Worm (Caenorhabditis elegans) whole organism, L3 larva: ENCODE results near the gene paml-1.

Source experiments
- R02D3.7 ChIP-seq: fragments of 150-350 bp; optimal IDR thresholded peaks from 2 replicates; lab custom pipeline; 2014; ENCODE audit warnings: missing biosample characterization, missing genetic modification characterization
- ZK546.5 ChIP-seq: sonication (generic microtip); optimal IDR thresholded peaks from 2 replicates; lab custom pipeline; 2017; ENCODE audit warnings: missing biosample characterization, missing genetic modification characterization
- aly-2 ChIP-seq: fragments of 150-350 bp; optimal IDR thresholded peaks from 2 replicates; lab custom pipeline; 2014; ENCODE audit warnings: missing biosample characterization, missing genetic modification characterization
- ama-1 ChIP-seq: fragments of 150-350 bp; optimal IDR thresholded peaks from 2 replicates; lab custom pipeline; 2018
- ceh-16 ChIP-seq: sonication (generic microtip); optimal IDR thresholded peaks from 2 replicates; lab custom pipeline; 2017; ENCODE audit warnings: missing biosample characterization, missing genetic modification characterization
- ceh-82 ChIP-seq: fragments of 150-350 bp; optimal IDR thresholded peaks from 2 replicates; lab custom pipeline; 2014; ENCODE audit warnings: missing biosample characterization, missing genetic modification characterization
- ceh-9 ChIP-seq: sonication (generic microtip); optimal IDR thresholded peaks from 2 replicates; lab custom pipeline; 2018; ENCODE audit warnings: missing biosample characterization, missing genetic modification characterization
- daf-12 ChIP-seq: fragments of 150-350 bp; optimal IDR thresholded peaks from 2 replicates; lab custom pipeline; 2014; ENCODE audit warnings: missing biosample characterization, missing genetic modification reagents, missing genetic modification characterization
- egl-27 ChIP-seq: sonication (generic microtip); optimal IDR thresholded peaks from 4 replicates; lab custom pipeline; 2017; ENCODE audit warnings: missing biosample characterization, missing genetic modification reagents, missing genetic modification characterization
- egl-5 ChIP-seq: fragments of 150-350 bp; optimal IDR thresholded peaks from 2 replicates; lab custom pipeline; 2017; ENCODE audit warnings: missing biosample characterization, missing genetic modification reagents, missing genetic modification characterization, inconsistent platforms
- elt-1 ChIP-seq: fragments of 150-350 bp; optimal IDR thresholded peaks from 2 replicates; lab custom pipeline; 2014; ENCODE audit warnings: missing biosample characterization, missing genetic modification characterization
- elt-2 ChIP-seq: sonication (generic microtip); optimal IDR thresholded peaks from 2 replicates; lab custom pipeline; 2016; ENCODE audit warnings: missing genetic modification reagents, mild to moderate bottlenecking, missing genetic modification characterization, missing compliant biosample characterization
- elt-3 ChIP-seq, 3 experiments: fragments of 150-350 bp in 1 of 3; sonication (generic microtip) in 2 of 3; optimal IDR thresholded peaks; 2 replicates in 2 of 3; 4 replicates in 1 of 3; lab custom pipeline; 2014 to 2017; ENCODE audit warnings: missing biosample characterization in 3 of 3, missing genetic modification characterization in 3 of 3
- fkh-10 ChIP-seq: sonication (generic microtip); optimal IDR thresholded peaks from 2 replicates; lab custom pipeline; 2017; ENCODE audit warnings: missing biosample characterization, missing genetic modification reagents, missing genetic modification characterization
- fkh-2 ChIP-seq: fragments of 150-350 bp; optimal IDR thresholded peaks from 2 replicates; lab custom pipeline; 2014; ENCODE audit warnings: missing biosample characterization, missing genetic modification reagents, missing genetic modification characterization
- fos-1 ChIP-seq: fragments of 150-350 bp; optimal IDR thresholded peaks from 2 replicates; lab custom pipeline; 2014; ENCODE audit warnings: missing biosample characterization, missing genetic modification characterization
- hmg-11 ChIP-seq: sonication (generic microtip); optimal IDR thresholded peaks from 2 replicates; lab custom pipeline; 2016; ENCODE audit warnings: missing genetic modification characterization, missing compliant biosample characterization
- jun-1 ChIP-seq: fragments of 150-350 bp; optimal IDR thresholded peaks from 2 replicates; lab custom pipeline; 2014; ENCODE audit warnings: missing biosample characterization, missing genetic modification reagents, missing genetic modification characterization
- lin-15B ChIP-seq: fragments of 150-350 bp; optimal IDR thresholded peaks from 2 replicates; lab custom pipeline; 2014; ENCODE audit warnings: missing biosample characterization, missing genetic modification characterization
- lin-39 ChIP-seq: fragments of 150-350 bp; optimal IDR thresholded peaks from 2 replicates; lab custom pipeline; 2018; ENCODE audit warnings: missing biosample characterization, missing genetic modification reagents, missing genetic modification characterization
- lsy-12 ChIP-seq: sonication (generic microtip); optimal IDR thresholded peaks from 2 replicates; lab custom pipeline; 2016; ENCODE audit warnings: mild to moderate bottlenecking, missing genetic modification characterization, missing compliant biosample characterization
- mdl-1 ChIP-seq: fragments of 150-350 bp; optimal IDR thresholded peaks from 2 replicates; lab custom pipeline; 2014; ENCODE audit warnings: missing biosample characterization, missing genetic modification characterization
- mml-1 ChIP-seq: fragments of 150-350 bp; sonication (generic microtip); optimal IDR thresholded peaks from 3 replicates; lab custom pipeline; 2014; ENCODE audit warnings: missing biosample characterization, missing genetic modification characterization
- nhr-23 ChIP-seq: fragments of 150-350 bp; optimal IDR thresholded peaks from 2 replicates; lab custom pipeline; 2014; ENCODE audit warnings: missing biosample characterization, missing genetic modification reagents, missing genetic modification characterization
- nhr-25 ChIP-seq: sonication (generic microtip); optimal IDR thresholded peaks from 2 replicates; lab custom pipeline; 2017; ENCODE audit warnings: missing biosample characterization, missing genetic modification characterization
- nhr-43 ChIP-seq: sonication (generic microtip); optimal IDR thresholded peaks from 2 replicates; lab custom pipeline; 2016; ENCODE audit warnings: mild to moderate bottlenecking, missing genetic modification characterization, missing compliant biosample characterization; ENCODE audit not compliant: poor library complexity, severe bottlenecking
- nhr-67 ChIP-seq: fragments of 150-350 bp; optimal IDR thresholded peaks from 2 replicates; lab custom pipeline; 2014; ENCODE audit warnings: missing biosample characterization, missing genetic modification characterization
- nhr-76 ChIP-seq: fragments of 150-350 bp; sonication (generic microtip); optimal IDR thresholded peaks from 5 replicates; lab custom pipeline; 2014; ENCODE audit warnings: missing biosample characterization, missing genetic modification characterization
- pha-4 ChIP-seq: fragments of 150-350 bp; optimal IDR thresholded peaks from 2 replicates; lab custom pipeline; 2014; ENCODE audit warnings: missing biosample characterization, missing genetic modification reagents, missing genetic modification characterization
- pqm-1 ChIP-seq: fragments of 150-350 bp; optimal IDR thresholded peaks from 2 replicates; lab custom pipeline; 2017; ENCODE audit warnings: missing biosample characterization, missing genetic modification characterization, inconsistent platforms
- sea-2 ChIP-seq: fragments of 150-350 bp; sonication (generic microtip); optimal IDR thresholded peaks from 4 replicates; lab custom pipeline; 2014; ENCODE audit warnings: missing biosample characterization, missing genetic modification reagents, missing genetic modification characterization
- snpc-4 ChIP-seq: fragments of 150-350 bp; optimal IDR thresholded peaks from 2 replicates; lab custom pipeline; 2014; ENCODE audit warnings: missing biosample characterization, missing genetic modification characterization
- tbx-2 ChIP-seq: sonication (generic microtip); optimal IDR thresholded peaks from 2 replicates; lab custom pipeline; 2016; ENCODE audit warnings: mild to moderate bottlenecking, missing genetic modification characterization, missing compliant biosample characterization
- unc-39 ChIP-seq: sonication (generic microtip); optimal IDR thresholded peaks from 4 replicates; lab custom pipeline; 2017; ENCODE audit warnings: missing biosample characterization, missing genetic modification characterization
- unc-62 ChIP-seq: fragments of 150-350 bp; sonication (generic microtip); optimal IDR thresholded peaks from 4 replicates; lab custom pipeline; 2014; ENCODE audit warnings: missing biosample characterization, missing genetic modification reagents, missing genetic modification characterization
- zag-1 ChIP-seq: fragments of 150-350 bp; optimal IDR thresholded peaks from 2 replicates; lab custom pipeline; 2014; ENCODE audit warnings: missing biosample characterization, missing genetic modification characterization

The paml-1 gene

ce11 chrIII:10214540-10214979, 19.3 kb downstream of the paml-1 start:
- TF ChIP-seq pha-4 (peak; percentile 35), ZK546.5 (tag; lab: Kevin White, UChicago) (no peak), nhr-76 (tag; lab: Kevin White, UChicago) (no peak), aly-2 (tag; lab: Kevin White, UChicago) (peak; percentile 77), elt-2 (tag; lab: Kevin White, UChicago) (peak; percentile 74), jun-1 (tag; lab: Kevin White, UChicago) (peak; percentile 79), fos-1 (tag; lab: Kevin White, UChicago) (peak; percentile 38), zag-1 (tag; lab: Kevin White, UChicago) (no peak), ama-1 (lab: Kevin White, UChicago) (peak; percentile 97), nhr-43 (tag; lab: Kevin White, UChicago) (peak; percentile 75), nhr-23 (tag; lab: Kevin White, UChicago) (peak; percentile 15), fkh-2 (no peak), ceh-82 (peak; percentile 46), lsy-12 (tag; lab: Kevin White, UChicago) (peak; percentile 78), tbx-2 (tag; lab: Kevin White, UChicago) (peak; percentile 13)

- TF ChIP-seq elt-3 (tag; optimal IDR thresholded peaks at IDR 0.05; lab: Kevin White, UChicago) (no peak), nhr-67 (no peak), elt-2 (tag; lab: Kevin White, UChicago) (peak; percentile 13), pha-4 (peak; percentile 8)
These were observed 21.9 kb downstream of the paml-1 start, which contains the start of the genes blos-1 and best-18 for ce11 chrIII:10211889-10212494. blos-1 (minus strand) TSS chrIII:10211946. best-18 (plus strand) TSS chrIII:10212396.

- TF ChIP-seq elt-2 (tag; lab: Kevin White, UChicago) (no peak), ama-1 (lab: Kevin White, UChicago) (peak; percentile 33), zag-1 (tag; lab: Kevin White, UChicago) (no peak), sea-2 (GFP tag; lab: Kevin White, UChicago) (no peak), ceh-9 (tag; lab: Kevin White, UChicago) (no peak), hmg-11 (tag; lab: Kevin White, UChicago) (peak; percentile 8), fkh-10 (GFP tag; lab: Kevin White, UChicago) (no peak), lin-15B (tag; lab: Kevin White, UChicago) (no peak), fkh-2 (no peak), unc-39 (tag; lab: Kevin White, UChicago) (no peak), mml-1 (no peak), daf-12 (tag; lab: Kevin White, UChicago) (no peak), jun-1 (tag; lab: Kevin White, UChicago) (no peak), ceh-82 (no peak), aly-2 (tag; lab: Kevin White, UChicago) (peak; percentile 69)
These were observed 24.2 kb downstream of the paml-1 start, which contains the start of gene T20G5.9 for ce11 chrIII:10209703-10210102. T20G5.9 (plus strand) TSS chrIII:10209840.

ce11 chrIII:10206352-10206751, 27.5 kb downstream of the paml-1 start:
- TF ChIP-seq hmg-11 (tag; lab: Kevin White, UChicago) (no peak), sea-2 (GFP tag; lab: Kevin White, UChicago) (no peak), pqm-1 (tag; lab: Kevin White, UChicago) (no peak), elt-1 (tag; lab: Kevin White, UChicago) (no peak), lin-15B (tag; lab: Kevin White, UChicago) (no peak), fkh-2 (no peak), pha-4 (no peak), nhr-23 (tag; lab: Kevin White, UChicago) (no peak), lin-39 (no peak), ZK546.5 (tag; lab: Kevin White, UChicago) (no peak), egl-5 (tag; lab: Kevin White, UChicago) (no peak), aly-2 (tag; lab: Kevin White, UChicago) (no peak)

ce11 chrIII:10202894-10203871, 30.7 kb downstream of the paml-1 start, which contains the start of gene chc-1:
chc-1 (plus strand) TSS chrIII:10203821.
- TF ChIP-seq daf-12 (tag; lab: Kevin White, UChicago): no peak
- TF ChIP-seq ZK546.5 (tag; lab: Kevin White, UChicago): no peak
- TF ChIP-seq ama-1 (lab: Kevin White, UChicago): peak; percentile 23
- TF ChIP-seq mml-1: no peak
- no peak for TF ChIP-seq nhr-43 (tag; lab: Kevin White, UChicago)
- TF ChIP-seq unc-62 (GFP tag; lab: Kevin White, UChicago): no peak
- no peak for TF ChIP-seq elt-1 (tag; lab: Kevin White, UChicago)
- no peak for TF ChIP-seq hmg-11 (tag; lab: Kevin White, UChicago)
- TF ChIP-seq ceh-16: no peak
- TF ChIP-seq pqm-1 (tag; lab: Kevin White, UChicago): no peak
- TF ChIP-seq lin-39: peak; percentile 31
- TF ChIP-seq snpc-4 (tag; lab: Kevin White, UChicago): no peak
- TF ChIP-seq ceh-9 (tag; lab: Kevin White, UChicago): no peak
- TF ChIP-seq elt-2 (tag; lab: Kevin White, UChicago): peak; percentile 44
- TF ChIP-seq fos-1 (tag; lab: Kevin White, UChicago): no peak
- no peak for TF ChIP-seq ceh-82
- TF ChIP-seq R02D3.7 (tag; lab: Kevin White, UChicago): no peak
- TF ChIP-seq elt-3 (tag; optimal IDR thresholded peaks at IDR 0.05; lab: Kevin White, UChicago): no peak
- no peak for TF ChIP-seq lsy-12 (tag; lab: Kevin White, UChicago)
- no peak for TF ChIP-seq egl-27 (tag; lab: Kevin White, UChicago)
- no peak for TF ChIP-seq aly-2 (tag; lab: Kevin White, UChicago)
- no peak for TF ChIP-seq nhr-67
- peak; percentile 35 for TF ChIP-seq nhr-25 (tag; lab: Kevin White, UChicago)
- TF ChIP-seq mdl-1 (tag; lab: Kevin White, UChicago): no peak
- TF ChIP-seq zag-1 (tag; lab: Kevin White, UChicago): no peak
